Worm (Caenorhabditis elegans) whole organism, early embryonic: ENCODE results near the gene Y108G3AL.2.

Source experiments
- aly-1 ChIP-seq: sonication (generic microtip); optimal IDR thresholded peaks from 2 replicates; lab custom pipeline; 2016; ENCODE audit warnings: missing genetic modification characterization, missing compliant biosample characterization
- ama-1 ChIP-seq: fragments of 150-350 bp; optimal IDR thresholded peaks from 2 replicates; lab custom pipeline; 2014
- ceh-13 ChIP-seq: fragments of 200-800 bp; sonication (Bioruptor generic); optimal IDR thresholded peaks from 2 replicates; lab custom pipeline; 2018; ENCODE audit warnings: mild to moderate bottlenecking, missing genetic modification characterization, missing compliant biosample characterization
- ceh-36 ChIP-seq: sonication (generic microtip); optimal IDR thresholded peaks from 2 replicates; lab custom pipeline; 2016; ENCODE audit warnings: missing genetic modification characterization, inconsistent platforms, missing compliant biosample characterization
- flt-1 ChIP-seq: fragments of 200-800 bp; sonication (Bioruptor generic); IDR thresholded peaks from 2 replicates; pipeline ENCODE4 v1.3.6; 2022; ENCODE audit warnings: missing genetic modification characterization, missing compliant biosample characterization
- hmg-4 ChIP-seq: fragments of 200-800 bp; sonication (Bioruptor generic); optimal IDR thresholded peaks from 2 replicates; lab custom pipeline; 2018; ENCODE audit warnings: mild to moderate bottlenecking, missing genetic modification characterization, missing compliant biosample characterization
- hnd-1 ChIP-seq: sonication (generic microtip); optimal IDR thresholded peaks from 2 replicates; lab custom pipeline; 2016; ENCODE audit warnings: missing genetic modification characterization, missing compliant biosample characterization
- tbx-11 ChIP-seq: fragments of 200-800 bp; sonication (Bioruptor generic); IDR thresholded peaks from 2 replicates; pipeline ENCODE4 v1.3.6; 2022; ENCODE audit warnings: missing genetic modification characterization, missing compliant biosample characterization
- tbx-37 ChIP-seq: fragments of 200-800 bp; sonication (Bioruptor generic); conservative IDR thresholded peaks from 2 replicates; pipeline ENCODE4 v1.3.6; 2022; ENCODE audit warnings: missing genetic modification reagents, missing genetic modification characterization, missing compliant biosample characterization

DNA sequence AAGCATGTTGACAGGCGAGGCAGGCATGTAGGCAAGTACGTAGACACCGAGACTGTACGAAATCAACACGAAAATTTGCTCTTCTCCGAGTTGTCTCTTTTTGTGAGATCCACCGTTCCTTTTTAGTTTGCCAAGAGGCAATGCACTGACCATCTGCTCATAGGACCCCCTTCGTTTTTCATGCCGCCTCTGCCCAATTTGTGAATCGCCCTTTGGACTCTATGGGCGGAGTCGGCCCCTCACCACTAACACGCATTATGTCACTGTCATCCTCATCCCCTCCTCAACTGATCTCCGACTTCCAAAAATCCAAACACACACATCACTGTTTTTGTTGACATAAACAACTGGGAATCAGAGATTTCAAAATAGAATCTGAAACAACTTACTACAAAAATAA is 12.9 kb upstream of the Y108G3AL.2 start:
- TF ChIP-seq hnd-1 (no peak), tbx-11 (GFP tag; lab: Robert Waterston, UW) (no peak), tbx-37 (GFP tag; lab: Robert Waterston, UW) (no peak), flt-1 (GFP tag; lab: Robert Waterston, UW) (no peak), aly-1 (peak; percentile 22), ceh-13 (GFP tag; lab: Kevin White, UChicago) (no peak), ama-1 (no peak), ceh-36 (no peak), hmg-4 (peak; percentile 65)
